Fruit fly (Drosophila melanogaster) whole organism: ENCODE results near the gene GstT4.
A peak's percentile ranks its signal among the peaks of the same experiment; 100 is the strongest.

Experiments
- CG8478 ChIP-seq: fragments of >200 bp; optimal IDR thresholded peaks from 2 replicates; lab custom pipeline; 2018; ENCODE audit warnings: inconsistent platforms
- Dll ChIP-seq: fragments of >200 bp; optimal IDR thresholded peaks from 2 replicates; lab custom pipeline; 2017
- EcR ChIP-seq, 2 experiments: fragments of >200 bp; optimal IDR thresholded peaks; 2 replicates each; lab custom pipeline; 2017; ENCODE audit warnings: missing biosample characterization in 2 of 2, missing genetic modification characterization in 2 of 2, missing genetic modification reagents in 2 of 2
- pan ChIP-seq: fragments of >200 bp; optimal IDR thresholded peaks from 2 replicates; lab custom pipeline; 2017
- psq ChIP-seq: fragments of >200 bp; optimal IDR thresholded peaks from 2 replicates; lab custom pipeline; 2017
- usp ChIP-seq: fragments of >200 bp; optimal IDR thresholded peaks from 2 replicates; lab custom pipeline; 2017; ENCODE audit warnings: missing biosample characterization, missing genetic modification characterization, mixed read lengths

The GstT4 gene

DNA sequence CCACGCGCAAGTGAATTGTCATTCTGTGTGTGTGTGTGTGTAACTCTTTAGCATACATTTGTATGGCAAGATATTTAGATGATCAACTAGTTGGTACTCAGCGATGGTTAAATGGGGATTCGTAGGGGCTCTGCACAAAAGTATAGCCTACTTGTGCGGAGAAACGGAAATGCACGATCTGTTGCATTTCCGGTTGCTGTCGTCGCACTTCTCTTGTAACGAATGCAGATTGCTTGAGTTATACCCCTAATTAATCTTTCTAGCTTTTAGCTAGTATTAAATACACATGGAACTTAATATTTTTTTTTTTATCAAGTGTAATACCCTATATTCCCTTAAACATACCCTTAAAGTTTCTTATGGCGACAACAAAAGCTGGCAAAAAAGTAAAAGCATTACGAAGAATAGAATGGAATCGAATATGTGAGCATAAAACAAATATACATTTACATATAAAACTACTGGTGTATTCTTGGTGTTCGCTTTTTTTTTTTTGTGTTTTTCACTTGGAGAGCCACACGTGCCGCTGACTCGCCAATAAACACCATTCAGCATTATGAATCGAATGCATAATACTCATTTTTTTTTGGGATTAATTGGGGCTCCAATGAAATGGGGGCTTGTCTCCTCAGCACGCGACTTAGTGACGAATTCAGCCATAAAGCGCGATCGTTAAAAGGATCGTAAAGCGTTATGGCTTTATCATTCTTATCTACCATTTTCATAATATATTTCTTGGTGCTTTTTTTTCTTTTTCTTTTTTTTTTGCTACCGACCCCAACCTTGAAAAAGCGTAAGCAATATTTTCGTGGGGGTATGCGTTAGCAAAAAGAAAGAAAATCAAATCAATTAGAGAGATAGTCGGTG is 13.1 kb upstream of the GstT4 start:
- no peak for TF ChIP-seq Dll (lab: Kevin White, UChicago)
- no peak for TF ChIP-seq usp (GFP tag; lab: Kevin White, UChicago)

DNA sequence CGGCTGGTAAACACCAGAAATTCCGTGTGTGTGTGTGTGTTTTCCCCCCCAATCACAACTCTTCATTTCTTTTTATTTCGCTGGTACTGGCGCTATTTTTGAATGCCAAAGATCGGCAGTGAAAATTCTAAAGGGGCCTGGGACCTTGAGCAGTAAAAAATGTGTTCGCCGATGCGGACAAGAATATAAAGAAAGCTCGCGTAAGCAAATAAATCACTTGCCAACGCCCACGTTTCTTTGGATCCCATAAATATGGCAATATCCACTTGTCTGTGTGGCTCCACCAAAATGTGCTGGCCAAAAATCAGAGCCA is 12.6 kb upstream of the GstT4 start:
- TF ChIP-seq usp (GFP tag; lab: Kevin White, UChicago) (no peak), EcR (GFP tag; optimal IDR thresholded peaks at IDR 0.05; lab: Kevin White, UChicago) (no peak), CG8478 (no peak), psq (lab: Kevin White, UChicago) (no peak), pan (lab: Kevin White, UChicago) (no peak), Dll (lab: Kevin White, UChicago) (no peak)

- TF ChIP-seq usp (GFP tag; lab: Kevin White, UChicago) = no peak
- no peak for TF ChIP-seq CG8478
- TF ChIP-seq Dll (lab: Kevin White, UChicago) = no peak
- no peak for TF ChIP-seq pan (lab: Kevin White, UChicago)
- TF ChIP-seq psq (lab: Kevin White, UChicago) = no peak
- no peak for TF ChIP-seq EcR (GFP tag; optimal IDR thresholded peaks at IDR 0.05; lab: Kevin White, UChicago)
Measured at dm6 chrX:13392764-13393163, 11.8 kb upstream of the GstT4 start.

dm6 chrX:13394343-13394742 is 10.2 kb upstream of the GstT4 start:
- peak in 1 of 2 experiments; percentile 58 for TF ChIP-seq EcR (GFP tag; optimal IDR thresholded peaks at IDR 0.05; lab: Kevin White, UChicago)
- TF ChIP-seq pan (lab: Kevin White, UChicago) = no peak

DNA sequence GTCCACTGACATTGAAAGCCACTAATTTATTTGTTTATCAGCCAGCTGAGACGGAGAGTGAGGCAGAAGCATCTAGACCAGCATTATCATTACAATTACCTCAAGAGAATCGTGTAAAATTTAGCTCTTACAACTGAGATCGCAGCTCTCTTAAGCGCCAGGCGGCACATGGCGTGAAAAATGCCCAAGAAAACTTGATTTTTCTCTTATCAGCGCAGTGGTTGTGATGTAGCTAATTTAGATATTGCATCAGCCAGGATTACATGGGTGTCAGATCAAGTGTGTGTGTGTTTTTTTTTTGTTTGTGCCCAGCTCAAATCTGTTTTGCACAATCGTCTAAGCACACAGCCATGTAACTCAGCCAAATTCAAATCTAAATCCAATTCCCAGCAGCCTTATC is 9.5 kb upstream of the GstT4 start:
- TF ChIP-seq CG8478 (no peak), EcR (GFP tag; optimal IDR thresholded peaks at IDR 0.05; lab: Kevin White, UChicago) (no peak), Dll (lab: Kevin White, UChicago) (no peak), pan (lab: Kevin White, UChicago) (no peak), psq (lab: Kevin White, UChicago) (no peak), usp (GFP tag; lab: Kevin White, UChicago) (no peak)

DNA sequence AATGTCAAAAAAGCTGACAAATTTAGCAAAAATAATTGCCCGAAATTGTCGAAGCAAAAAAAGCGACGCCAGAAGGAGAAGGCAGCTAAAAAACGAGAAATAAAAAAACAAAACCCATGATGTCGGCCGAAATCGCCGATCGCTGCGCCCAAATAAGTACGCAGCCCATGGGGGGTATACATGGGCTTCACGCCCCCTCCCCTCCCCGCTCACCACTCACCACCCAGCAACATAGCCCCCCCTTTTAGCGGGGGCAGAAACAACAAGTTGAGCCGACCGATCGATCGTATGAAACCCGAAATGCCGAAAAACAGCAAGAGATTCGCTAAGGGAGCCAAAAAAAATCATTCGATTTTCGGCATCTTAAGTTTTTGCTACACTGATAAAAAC is 8.6 kb upstream of the GstT4 start:
- TF ChIP-seq pan (lab: Kevin White, UChicago) = no peak
- no peak for TF ChIP-seq Dll (lab: Kevin White, UChicago)
- TF ChIP-seq CG8478 = no peak
- TF ChIP-seq psq (lab: Kevin White, UChicago) = no peak
- TF ChIP-seq usp (GFP tag; lab: Kevin White, UChicago) = no peak
- no peak for TF ChIP-seq EcR (GFP tag; optimal IDR thresholded peaks at IDR 0.05; lab: Kevin White, UChicago)

DNA sequence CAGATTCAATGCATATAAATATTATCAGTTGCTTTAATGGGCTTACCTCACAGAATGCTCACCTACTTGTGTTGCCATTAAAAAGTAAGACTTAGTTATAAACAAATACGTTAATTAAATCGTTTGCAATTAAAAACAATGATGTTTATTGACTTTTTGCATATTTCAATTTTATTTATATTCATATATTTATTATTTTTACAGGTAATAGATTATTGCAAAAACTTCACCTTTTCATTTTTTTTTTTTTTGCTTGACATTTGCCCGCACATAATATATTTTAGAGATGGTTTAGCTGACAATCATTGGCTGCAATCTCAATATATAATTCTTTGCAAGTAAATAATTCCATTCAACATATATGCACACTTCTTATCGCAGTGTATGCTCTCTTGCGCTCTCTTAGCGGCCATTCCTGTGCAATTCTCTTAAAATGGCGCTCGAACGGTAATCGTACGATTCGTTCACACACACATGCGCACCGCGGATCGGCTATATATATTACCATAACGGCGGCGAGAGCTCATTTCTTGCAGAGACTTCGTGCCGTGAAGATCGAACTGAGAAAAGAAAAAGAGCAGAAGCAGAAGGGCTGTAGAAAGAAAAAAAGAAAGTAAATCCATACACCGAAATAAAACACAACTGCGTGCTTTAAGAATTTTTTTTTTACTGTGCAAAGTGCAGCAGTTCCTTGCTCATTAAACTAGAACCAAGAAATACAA is 8.0 kb upstream of the GstT4 start, which contains the start of gene Bcat:
TSS of gene Bcat (plus strand) at position 522 of the 722 bp plus-strand sequence.
- no peak for TF ChIP-seq psq (lab: Kevin White, UChicago)
- no peak for TF ChIP-seq EcR (GFP tag; optimal IDR thresholded peaks at IDR 0.05; lab: Kevin White, UChicago)
- no peak for TF ChIP-seq CG8478
- TF ChIP-seq usp (GFP tag; lab: Kevin White, UChicago) = no peak
- no peak for TF ChIP-seq Dll (lab: Kevin White, UChicago)
- TF ChIP-seq pan (lab: Kevin White, UChicago) = no peak

DNA sequence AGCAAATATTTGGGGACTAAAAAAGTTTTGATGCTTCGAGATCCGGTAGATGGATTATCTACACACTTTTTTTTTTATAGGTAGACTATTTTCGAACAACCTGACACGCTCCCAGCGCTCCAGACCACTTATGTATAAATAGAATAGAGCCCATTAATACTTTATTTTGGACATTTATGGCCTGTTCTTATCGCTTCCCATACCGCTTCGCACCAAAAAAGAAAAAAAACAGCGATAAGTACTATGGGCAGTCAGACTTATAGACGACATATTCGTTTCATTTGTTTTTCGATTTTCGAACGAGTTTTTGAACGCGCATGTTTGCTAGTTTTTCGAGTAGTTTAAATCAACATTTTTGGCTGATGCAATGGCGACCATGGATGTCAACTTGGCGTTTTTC is 6.9 kb upstream of the GstT4 start:
- TF ChIP-seq Dll (lab: Kevin White, UChicago) = no peak
- no peak for TF ChIP-seq CG8478
- TF ChIP-seq pan (lab: Kevin White, UChicago) = no peak

DNA sequence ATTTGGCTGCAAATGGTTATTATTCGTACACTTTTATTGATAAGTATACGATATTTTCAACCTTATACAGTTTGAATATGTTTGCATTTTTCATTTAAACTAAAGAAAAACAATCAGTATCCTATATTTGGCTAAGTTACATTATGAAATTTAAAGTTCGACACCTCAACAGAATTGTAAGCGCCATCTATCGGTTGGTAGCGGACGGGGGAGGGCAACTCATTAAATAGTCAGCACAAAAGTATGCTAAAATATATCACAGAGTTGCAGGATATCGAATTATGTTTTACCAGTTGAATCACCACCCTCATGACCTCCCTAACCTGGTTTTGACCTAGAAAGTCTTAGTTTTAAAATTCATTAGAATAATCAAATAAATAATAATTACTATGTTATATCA is 3.3 kb upstream of the GstT4 start:
- TF ChIP-seq usp (GFP tag; lab: Kevin White, UChicago) (no peak), CG8478 (no peak), Dll (lab: Kevin White, UChicago) (no peak), pan (lab: Kevin White, UChicago) (no peak), EcR (GFP tag; optimal IDR thresholded peaks at IDR 0.05; lab: Kevin White, UChicago) (no peak), psq (lab: Kevin White, UChicago) (no peak)

DNA sequence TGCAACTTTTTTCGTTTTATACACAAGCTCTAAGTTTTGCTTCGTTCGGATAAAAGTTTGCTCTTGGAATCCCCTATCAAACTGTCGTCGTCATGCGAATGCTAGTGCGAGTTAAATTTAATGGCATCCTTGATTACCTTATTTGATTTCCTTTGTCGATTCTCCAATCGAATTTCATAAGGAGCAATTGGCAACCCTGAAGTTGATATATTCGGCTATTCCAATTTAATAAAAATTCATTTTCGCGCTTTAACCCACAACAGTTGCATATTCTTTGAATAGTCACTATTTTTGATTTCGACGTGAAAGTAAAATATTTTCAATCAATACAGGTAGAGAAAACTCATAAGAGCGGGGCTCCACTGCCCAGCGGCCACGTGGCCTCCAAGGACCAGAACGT is 1.8 kb upstream of the GstT4 start, which contains the start of gene CG12725:
TSS of gene CG12725 (minus strand) at position 101 of the 400 bp plus-strand sequence.
- no peak for TF ChIP-seq psq (lab: Kevin White, UChicago)
- no peak for TF ChIP-seq Dll (lab: Kevin White, UChicago)
- TF ChIP-seq EcR (GFP tag; optimal IDR thresholded peaks at IDR 0.05; lab: Kevin White, UChicago) = no peak
- no peak for TF ChIP-seq usp (GFP tag; lab: Kevin White, UChicago)
- no peak for TF ChIP-seq CG8478
- TF ChIP-seq pan (lab: Kevin White, UChicago) = no peak

- TF ChIP-seq Dll (lab: Kevin White, UChicago) (no peak), pan (lab: Kevin White, UChicago) (no peak), EcR (GFP tag; optimal IDR thresholded peaks at IDR 0.05; lab: Kevin White, UChicago) (no peak), usp (GFP tag; lab: Kevin White, UChicago) (no peak), CG8478 (no peak), psq (lab: Kevin White, UChicago) (no peak)
Measured at dm6 chrX:13403553-13403952, 996 bp upstream of the GstT4 start.

DNA sequence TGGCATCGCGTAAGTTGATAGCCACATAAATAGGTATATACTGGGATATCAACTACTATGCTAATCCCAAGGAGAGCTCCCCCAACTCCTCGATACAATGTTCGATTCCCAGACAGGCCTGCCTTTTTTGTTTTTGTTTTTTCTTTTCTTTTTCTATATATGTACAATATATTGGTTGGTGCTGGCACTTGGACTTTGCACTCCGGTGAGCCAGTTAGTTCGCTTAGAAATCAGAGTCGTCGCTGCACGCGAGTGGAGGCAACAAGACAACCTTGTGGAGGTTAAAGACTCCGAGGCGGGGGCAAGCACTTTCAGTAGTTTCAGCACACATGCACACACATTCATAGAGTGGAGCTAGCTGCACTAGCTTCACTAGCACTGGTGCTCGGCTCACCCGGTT is 1.7 kb downstream of the GstT4 start:
- TF ChIP-seq CG8478 (no peak), Dll (lab: Kevin White, UChicago) (no peak), EcR (GFP tag; optimal IDR thresholded peaks at IDR 0.05; lab: Kevin White, UChicago) (no peak), pan (lab: Kevin White, UChicago) (no peak), psq (lab: Kevin White, UChicago) (no peak), usp (GFP tag; lab: Kevin White, UChicago) (no peak)
